Fruit fly (Drosophila melanogaster) whole organism, wandering third instar larva: Measurements from ENCODE around the gene Hyls1.

ENCODE experiments used
- Abd-B ChIP-seq: fragments of >200 bp; optimal IDR thresholded peaks from 2 replicates; lab custom pipeline; 2017; ENCODE audit warnings: missing biosample characterization, missing genetic modification characterization
- GATAd ChIP-seq: sonication (Bioruptor generic); optimal IDR thresholded peaks from 2 replicates; lab custom pipeline; 2016; ENCODE audit warnings: missing biosample characterization, missing genetic modification characterization
- fru ChIP-seq: fragments of 200-800 bp; sonication (Bioruptor generic); optimal IDR thresholded peaks from 3 replicates; lab custom pipeline; 2016; ENCODE audit warnings: missing biosample characterization, mild to moderate bottlenecking, missing genetic modification characterization
- lola ChIP-seq: fragments of >200 bp; optimal IDR thresholded peaks from 2 replicates; lab custom pipeline; 2017; ENCODE audit warnings: missing biosample characterization, missing genetic modification characterization
- psq ChIP-seq: fragments of 200-800 bp; sonication (Bioruptor generic); optimal IDR thresholded peaks from 3 replicates; lab custom pipeline; 2017; ENCODE audit warnings: missing biosample characterization, mild to moderate bottlenecking, missing genetic modification characterization, moderate library complexity
- sage ChIP-seq: fragments of 200-800 bp; sonication (Bioruptor generic); optimal IDR thresholded peaks from 2 replicates; lab custom pipeline; 2016; ENCODE audit warnings: missing biosample characterization, mild to moderate bottlenecking, missing genetic modification characterization
- tai ChIP-seq: sonication (Bioruptor generic); optimal IDR thresholded peaks from 2 replicates; lab custom pipeline; 2016; ENCODE audit warnings: missing biosample characterization, missing genetic modification characterization
- usp ChIP-seq: fragments of >200 bp; optimal IDR thresholded peaks from 2 replicates; lab custom pipeline; 2017; ENCODE audit warnings: missing biosample characterization, missing genetic modification characterization
- woc ChIP-seq: sonication (Bioruptor generic); optimal IDR thresholded peaks from 2 replicates; lab custom pipeline; 2016; ENCODE audit warnings: missing biosample characterization, mild to moderate bottlenecking, missing genetic modification characterization

DNA sequence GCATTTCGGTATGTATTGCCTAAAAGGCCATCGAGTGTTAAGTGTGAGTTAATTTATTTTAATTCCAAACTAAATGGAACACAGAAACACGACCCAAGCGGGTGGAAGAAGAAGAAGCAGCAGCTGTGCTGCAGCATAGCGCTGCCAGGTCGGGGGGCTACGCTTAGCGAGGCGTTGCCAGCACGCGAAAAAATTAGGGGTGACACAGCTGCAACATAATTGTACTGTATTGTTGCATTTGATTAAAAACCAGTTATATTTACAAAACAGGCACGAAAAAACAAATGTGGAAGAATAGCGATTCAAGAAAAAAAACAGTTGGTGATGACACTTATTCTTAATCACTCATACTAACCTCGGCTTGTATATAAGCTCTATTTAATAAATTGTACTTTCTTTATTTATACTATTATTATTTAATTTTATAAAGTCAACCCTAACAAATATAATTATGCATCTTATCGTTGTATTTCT lies 2.2 kb downstream of the Hyls1 start:
- TF ChIP-seq fru (GFP tag; lab: Kevin White, UChicago) (peak; percentile 77), lola (no peak), GATAd (GFP tag; lab: Kevin White, UChicago) (peak; percentile 42), usp (GFP tag; lab: Kevin White, UChicago) (no peak), woc (GFP tag; lab: Kevin White, UChicago) (peak; percentile 39), psq (no peak), tai (no peak), Abd-B (GFP tag; lab: Kevin White, UChicago) (no peak), sage (peak; percentile 56)
